Fruit fly (Drosophila melanogaster): ENCODE data around the gene Orc5.

The Orc5 gene

dm6 chr2L:13802075-13802639 lies 27.5 kb upstream of the Orc5 start (continued):
- TF ChIP-seq CG15269 (tag; optimal IDR thresholded peaks at IDR 0.05) (peak; percentile 13), sqz (GFP tag; optimal IDR thresholded peaks at IDR 0.05) (no peak), Max (GFP tag; optimal IDR thresholded peaks at IDR 0.05) (no peak), Ada2b (GFP tag; IDR thresholded peaks at IDR 0.05) (no peak), hth (optimal IDR thresholded peaks at IDR 0.05) (no peak), mirr (GFP tag; optimal IDR thresholded peaks at IDR 0.05) (no peak), chm (GFP tag; IDR thresholded peaks at IDR 0.05) (no peak), CG6765 (GFP tag; optimal IDR thresholded peaks at IDR 0.05) (no peak), oc (tag; optimal IDR thresholded peaks at IDR 0.05) (no peak), vvl (GFP tag; IDR thresholded peaks at IDR 0.05) (peak; percentile 46; the same call in 1 of the 2 replicates), cato (GFP tag; optimal IDR thresholded peaks at IDR 0.05; ENCODE audit: borderline replicate concordance) (no peak), Adf1 (GFP tag; IDR thresholded peaks at IDR 0.05) (peak; percentile 22; the same call in 1 of the 2 replicates), gcm2 (GFP tag; optimal IDR thresholded peaks at IDR 0.05) (no peak), PHDP (tag; optimal IDR thresholded peaks at IDR 0.05) (no peak), pum (GFP tag; optimal IDR thresholded peaks at IDR 0.05) (no peak), BEAF-32 (GFP tag; optimal IDR thresholded peaks at IDR 0.05) (no peak), crol (GFP tag; IDR thresholded peaks at IDR 0.05) (peak; percentile 45; the same call in 1 of the 2 replicates), CG17328 (GFP tag; IDR thresholded peaks at IDR 0.05) (no peak), Pdp1 (GFP tag; optimal IDR thresholded peaks at IDR 0.05) (peak in 1 of 2 experiments; percentile 45), CG3065 (GFP tag; optimal IDR thresholded peaks at IDR 0.05) (no peak), chinmo (GFP tag; IDR thresholded peaks at IDR 0.05; ENCODE audit: partially characterized antibody) (peak; percentile 83; the same call in 3 of the 4 replicates), Dp (GFP tag; optimal IDR thresholded peaks at IDR 0.05) (no peak), Fer2 (tag; optimal IDR thresholded peaks at IDR 0.05) (no peak), tll (GFP tag; optimal IDR thresholded peaks at IDR 0.05) (no peak), zen2 (GFP tag; IDR thresholded peaks at IDR 0.05; ENCODE audit: partially characterized antibody) (no peak), CG10543 (GFP tag; optimal IDR thresholded peaks at IDR 0.05) (peak; percentile 50), CG10654 (GFP tag; optimal IDR thresholded peaks at IDR 0.05) (no peak), cwo (GFP tag; optimal IDR thresholded peaks at IDR 0.05) (peak; percentile 22), CG11456 (GFP tag; IDR thresholded peaks at IDR 0.05) (no peak), klu (GFP tag; IDR thresholded peaks at IDR 0.05) (no peak), Dfd (GFP tag; optimal IDR thresholded peaks at IDR 0.05) (no peak)

dm6 chr2L:13803032-13803661 lies 26.5 kb upstream of the Orc5 start, which contains the start of gene CAH1:
Gene CAH1, plus strand, starts transcription at chr2L:13803626.
- no peak for TF ChIP-seq CG9817 (tag; optimal IDR thresholded peaks at IDR 0.05)
- TF ChIP-seq Med (GFP tag) = peak; percentile 73
- TF ChIP-seq CG4282 (GFP tag; optimal IDR thresholded peaks at IDR 0.05) = no peak
- no peak for TF ChIP-seq toy (GFP tag; IDR thresholded peaks at IDR 0.05)
- TF ChIP-seq CG12155 (GFP tag; optimal IDR thresholded peaks at IDR 0.05) = no peak
- TF ChIP-seq CG17568 (GFP tag; optimal IDR thresholded peaks at IDR 0.05) = no peak
- no peak for TF ChIP-seq CG3726 (GFP tag; IDR thresholded peaks at IDR 0.05)
- TF ChIP-seq sisA (GFP tag; IDR thresholded peaks at IDR 0.05) = no peak
- TF ChIP-seq NC2α (GFP tag; optimal IDR thresholded peaks at IDR 0.05) = no peak
- TF ChIP-seq Atf6 (GFP tag; IDR thresholded peaks at IDR 0.05) = no peak
- no peak for TF ChIP-seq NK7.1 (GFP tag; optimal IDR thresholded peaks at IDR 0.05)
- TF ChIP-seq CG12769 (tag; optimal IDR thresholded peaks at IDR 0.05) = peak; percentile 83
- no peak for TF ChIP-seq Sox100B (GFP tag; optimal IDR thresholded peaks at IDR 0.05)
- TF ChIP-seq amos (GFP tag; IDR thresholded peaks at IDR 0.05; ENCODE audit: partially characterized antibody) = peak; percentile 19; the same call in 1 of the 2 replicates
- no peak for TF ChIP-seq CG13296 (GFP tag; optimal IDR thresholded peaks at IDR 0.05)
- no peak for TF ChIP-seq CG13424 (tag; optimal IDR thresholded peaks at IDR 0.05)
- no peak for TF ChIP-seq ind (GFP tag; optimal IDR thresholded peaks at IDR 0.05)
- TF ChIP-seq CG15073 (GFP tag; optimal IDR thresholded peaks at IDR 0.05) = no peak
- TF ChIP-seq ftz-f1 (GFP tag; optimal IDR thresholded peaks at IDR 0.05) = peak; percentile 63
- 0 out of 2 replicates have a peak, but pooled peaks have one; percentile 16 for TF ChIP-seq klu (GFP tag; IDR thresholded peaks at IDR 0.05)

Measured in whole organism, embryonic.